Fruit fly (Drosophila melanogaster): ENCODE measurements around the gene Efr.

DNA sequence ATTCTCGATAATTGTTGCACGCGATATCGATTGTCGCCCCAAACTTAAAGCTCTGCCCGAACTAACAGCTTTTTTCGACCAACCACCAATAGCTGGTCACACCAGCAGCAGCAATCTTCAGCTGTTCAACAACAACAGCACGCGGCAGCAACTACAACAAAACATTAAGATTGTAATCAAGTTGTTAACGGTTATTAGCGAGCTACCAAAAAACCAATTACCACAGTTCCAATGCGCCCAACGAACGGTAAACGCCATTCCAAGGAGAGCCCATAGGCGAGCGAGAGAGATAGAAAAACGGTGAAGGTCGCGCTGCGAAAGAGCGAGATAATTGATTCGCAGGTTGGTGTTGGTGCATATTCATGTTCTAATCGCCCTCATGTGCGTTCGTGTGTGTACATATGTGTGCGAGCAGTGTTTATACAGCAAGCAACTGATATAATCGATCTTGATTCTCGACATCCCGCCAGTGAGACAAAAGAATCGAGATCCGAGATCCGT is at the start of gene Efr:
- no peak for TF ChIP-seq Hnf4 (GFP tag; optimal IDR thresholded peaks at IDR 0.05)
- no peak for TF ChIP-seq Rel (GFP tag; optimal IDR thresholded peaks at IDR 0.05)
- TF ChIP-seq Rel (tag; optimal IDR thresholded peaks at IDR 0.05), result no peak
- no peak for TF ChIP-seq N (GFP tag; optimal IDR thresholded peaks at IDR 0.05)
- TF ChIP-seq dmrt93B (GFP tag; optimal IDR thresholded peaks at IDR 0.05), result no peak
- no peak for TF ChIP-seq Abd-B (GFP tag; optimal IDR thresholded peaks at IDR 0.05)
- TF ChIP-seq rgr (GFP tag; optimal IDR thresholded peaks at IDR 0.05), result no peak
- no peak for TF ChIP-seq Hr83 (GFP tag; optimal IDR thresholded peaks at IDR 0.05; ENCODE audit: poor library complexity, severe bottlenecking)
- TF ChIP-seq dl (GFP tag; optimal IDR thresholded peaks at IDR 0.05; ENCODE audit: insufficient read depth in 1 of 2, partially characterized antibody in 2 of 2), result no peak
- no peak for TF ChIP-seq br (GFP tag; optimal IDR thresholded peaks at IDR 0.05)
